Worm (Caenorhabditis elegans): Measurements from ENCODE around the gene ret-1.
"Not testable (repeated sequence)": the region's sequence is repeated elsewhere in the genome, so short reads cannot be mapped to it uniquely, and the experiment has no call there.

Gene ret-1

DNA sequence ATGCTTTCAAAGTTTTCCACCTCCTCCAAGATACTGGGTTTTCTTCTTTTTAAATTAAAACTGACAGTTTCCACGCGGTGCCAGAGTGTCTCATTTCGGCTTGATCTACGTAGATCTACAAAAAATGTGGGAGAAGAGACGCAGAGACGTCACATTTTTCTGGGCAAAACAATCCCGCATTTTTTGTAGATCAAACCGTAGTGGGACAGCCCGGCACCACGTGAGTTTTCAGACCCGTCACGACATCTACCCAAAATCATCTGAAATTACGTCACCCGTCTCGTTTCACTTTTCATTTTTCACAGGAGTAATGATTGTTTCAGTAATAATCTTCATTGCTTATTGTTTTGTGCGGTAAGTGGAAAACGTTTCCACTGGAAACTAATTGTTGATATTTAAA is 18.8 kb downstream of the ret-1 start:
- TF ChIP-seq scrt-1 (GFP tag; IDR thresholded peaks at IDR 0.05), result no peak
- no peak for TF ChIP-seq flt-1 (GFP tag; IDR thresholded peaks at IDR 0.05)
- no peak for TF ChIP-seq F13C5.2 (tag; optimal IDR thresholded peaks at IDR 0.05)
- no peak for TF ChIP-seq ceh-36 (tag; optimal IDR thresholded peaks at IDR 0.05)
- TF ChIP-seq tbx-37 (GFP tag; conservative IDR thresholded peaks at IDR 0.05), result no peak
- TF ChIP-seq hnd-1 (tag; optimal IDR thresholded peaks at IDR 0.05), result no peak
- TF ChIP-seq B0310.2 (tag; optimal IDR thresholded peaks at IDR 0.05), result no peak
- TF ChIP-seq hmbx-1 (tag; optimal IDR thresholded peaks at IDR 0.05), result no peak
- TF ChIP-seq ama-1 (optimal IDR thresholded peaks at IDR 0.05), result no peak
- TF ChIP-seq tbx-11 (GFP tag; IDR thresholded peaks at IDR 0.05), result no peak
- TF ChIP-seq ets-7 (tag; optimal IDR thresholded peaks at IDR 0.05), result no peak

DNA sequence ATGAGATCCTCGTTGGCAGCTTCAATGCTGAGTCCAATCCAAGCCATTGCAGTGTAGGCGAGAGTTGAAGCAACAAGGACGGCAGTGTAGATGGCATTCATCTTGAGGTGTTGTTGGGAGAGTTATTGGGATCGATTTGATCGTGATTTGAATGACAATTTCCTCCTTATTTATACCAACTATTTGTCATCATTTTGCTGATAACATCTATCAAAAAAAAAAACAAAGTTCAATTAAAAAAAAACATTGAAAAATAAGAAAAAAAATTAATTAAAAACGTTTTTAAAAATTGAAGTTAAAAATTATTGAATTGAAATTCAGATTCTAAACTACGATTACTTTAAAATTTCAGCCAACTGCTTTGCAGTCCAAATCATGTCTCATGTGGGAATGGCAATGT is 20.3 kb downstream of the ret-1 start, which contains the start of gene nspa-8:
Gene nspa-8 (minus strand): TSS at position 101 of the 400 bp plus-strand sequence.
- not testable (repeated sequence) for TF ChIP-seq sea-1 (GFP tag; conservative IDR thresholded peaks at IDR 0.05); ets-7 (tag; optimal IDR thresholded peaks at IDR 0.05); hmbx-1 (tag; optimal IDR thresholded peaks at IDR 0.05)

DNA sequence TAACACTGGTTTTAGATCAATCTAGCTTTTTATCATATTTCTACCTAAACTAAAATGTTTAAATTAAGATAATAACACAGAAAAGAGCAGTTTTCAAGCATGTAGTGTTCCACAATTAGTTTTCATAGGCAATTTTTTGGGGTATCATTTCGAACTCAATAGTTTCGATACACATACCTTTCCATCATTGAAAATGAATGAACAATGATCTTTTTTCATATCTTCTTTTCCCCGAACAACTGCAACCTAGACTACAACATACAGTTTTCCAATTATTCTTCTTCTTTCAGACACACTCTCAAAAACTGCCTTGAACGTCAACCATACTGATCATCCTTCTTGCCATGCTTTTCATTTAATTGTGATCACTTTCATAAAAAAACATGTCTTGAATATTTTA is 23.1 kb downstream of the ret-1 start, which contains the start of gene W06A7.4:
Gene W06A7.4 (plus strand): TSS at position 301 of the 400 bp plus-strand sequence.
- TF ChIP-seq ceh-36 (tag; optimal IDR thresholded peaks at IDR 0.05), result no peak
- no peak for TF ChIP-seq hmg-4 (GFP tag; optimal IDR thresholded peaks at IDR 0.05)
- no peak for TF ChIP-seq tbx-37 (GFP tag; conservative IDR thresholded peaks at IDR 0.05)

DNA sequence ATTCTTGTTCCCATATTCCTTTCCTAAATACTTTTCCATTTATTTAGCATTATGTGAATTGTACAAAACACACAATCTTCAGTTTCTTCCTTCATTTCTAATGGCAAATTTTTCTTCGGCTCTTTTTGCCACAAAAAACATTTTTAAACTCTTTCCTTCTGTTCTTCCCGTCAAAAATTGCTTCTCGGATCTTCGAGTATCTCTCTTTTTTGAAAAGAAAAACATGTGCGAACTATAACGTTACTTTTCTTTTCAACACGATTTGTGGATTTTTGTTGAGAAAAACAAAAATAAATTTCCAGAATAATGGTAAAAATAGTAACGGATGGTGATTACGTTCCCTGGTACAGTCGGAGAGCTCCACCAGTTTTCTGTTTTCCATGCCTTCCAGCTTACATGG is 25.7 kb downstream of the ret-1 start, which contains the start of gene W06A7.2:
Gene W06A7.2 (plus strand): TSS at position 301 of the 400 bp plus-strand sequence.
- TF ChIP-seq B0310.2 (tag; optimal IDR thresholded peaks at IDR 0.05) (no peak), scrt-1 (GFP tag; IDR thresholded peaks at IDR 0.05) (no peak), pes-1 (GFP tag; IDR thresholded peaks at IDR 0.05) (no peak), ceh-36 (tag; optimal IDR thresholded peaks at IDR 0.05) (no peak), sea-1 (GFP tag; conservative IDR thresholded peaks at IDR 0.05) (no peak), ceh-13 (GFP tag; optimal IDR thresholded peaks at IDR 0.05) (no peak), tbx-37 (GFP tag; conservative IDR thresholded peaks at IDR 0.05) (no peak), hnd-1 (tag; optimal IDR thresholded peaks at IDR 0.05) (no peak)

DNA sequence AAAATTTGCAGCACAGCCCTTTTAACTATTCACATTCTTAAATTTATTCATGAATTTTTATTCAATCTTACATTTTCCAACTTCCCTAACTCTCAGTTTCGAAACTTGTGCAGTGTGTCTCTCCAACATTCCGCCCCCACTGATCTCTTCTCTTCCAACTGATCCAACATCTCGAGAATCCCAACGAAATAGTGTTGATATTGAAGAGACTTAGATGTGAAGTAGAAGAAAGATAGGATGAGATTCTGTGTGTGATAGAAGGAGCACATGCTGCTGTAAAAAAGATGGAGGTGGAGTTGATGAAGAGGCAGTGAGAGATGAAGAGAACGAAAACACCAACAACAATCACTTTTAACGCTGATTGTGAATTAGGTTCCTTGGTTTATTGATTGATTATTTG is 26.9 kb downstream of the ret-1 start:
- TF ChIP-seq scrt-1 (GFP tag; IDR thresholded peaks at IDR 0.05), result no peak
- TF ChIP-seq hmbx-1 (tag; optimal IDR thresholded peaks at IDR 0.05), result no peak
- no peak for TF ChIP-seq sea-1 (GFP tag; conservative IDR thresholded peaks at IDR 0.05)
- no peak for TF ChIP-seq pes-1 (GFP tag; IDR thresholded peaks at IDR 0.05)
- TF ChIP-seq ets-7 (tag; optimal IDR thresholded peaks at IDR 0.05), result no peak
- no peak for TF ChIP-seq B0310.2 (tag; optimal IDR thresholded peaks at IDR 0.05)
- TF ChIP-seq hnd-1 (tag; optimal IDR thresholded peaks at IDR 0.05), result no peak
- TF ChIP-seq hmg-4 (GFP tag; optimal IDR thresholded peaks at IDR 0.05), result no peak
- no peak for TF ChIP-seq ceh-36 (tag; optimal IDR thresholded peaks at IDR 0.05)
- no peak for TF ChIP-seq tra-4 (tag; optimal IDR thresholded peaks at IDR 0.05)

DNA sequence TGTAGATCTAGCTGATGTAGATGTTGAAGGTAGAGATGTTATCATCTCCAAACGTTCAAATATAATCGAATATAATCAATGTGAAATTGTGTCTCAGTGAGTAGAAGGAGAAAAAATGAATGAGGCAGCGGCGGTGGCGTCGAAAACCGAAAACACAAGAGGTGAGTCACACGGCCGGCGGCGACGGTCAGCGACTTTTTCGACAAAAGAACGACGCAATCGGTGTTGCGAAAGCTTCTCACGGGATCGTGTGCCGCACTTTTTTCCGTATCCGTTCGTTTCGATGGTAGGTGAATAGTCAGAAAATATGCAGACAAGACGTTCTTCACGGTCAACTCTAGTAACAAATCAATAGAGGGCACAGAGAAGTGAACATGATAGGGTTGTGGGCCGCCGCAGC is 31.7 kb downstream of the ret-1 start, which contains the start of gene rin-1:
Gene rin-1 (minus strand): TSS at position 101 of the 400 bp plus-strand sequence.
- no peak for TF ChIP-seq flt-1 (GFP tag; IDR thresholded peaks at IDR 0.05)
- no peak for TF ChIP-seq ceh-13 (GFP tag; optimal IDR thresholded peaks at IDR 0.05)
- TF ChIP-seq scrt-1 (GFP tag; IDR thresholded peaks at IDR 0.05), result no peak
- TF ChIP-seq ceh-36 (tag; optimal IDR thresholded peaks at IDR 0.05), result no peak
- TF ChIP-seq sea-1 (GFP tag; conservative IDR thresholded peaks at IDR 0.05), result no peak
- TF ChIP-seq aly-1 (tag; optimal IDR thresholded peaks at IDR 0.05), result no peak
- no peak for TF ChIP-seq F13C5.2 (tag; optimal IDR thresholded peaks at IDR 0.05)
- no peak for TF ChIP-seq pes-1 (GFP tag; IDR thresholded peaks at IDR 0.05)
- no peak for TF ChIP-seq ets-7 (tag; optimal IDR thresholded peaks at IDR 0.05)
- TF ChIP-seq hmbx-1 (tag; optimal IDR thresholded peaks at IDR 0.05), result no peak
- TF ChIP-seq tbx-37 (GFP tag; conservative IDR thresholded peaks at IDR 0.05), result no peak
- TF ChIP-seq tbx-11 (GFP tag; IDR thresholded peaks at IDR 0.05), result no peak
- no peak for TF ChIP-seq tra-4 (tag; optimal IDR thresholded peaks at IDR 0.05)
- no peak for TF ChIP-seq ama-1 (optimal IDR thresholded peaks at IDR 0.05)

DNA sequence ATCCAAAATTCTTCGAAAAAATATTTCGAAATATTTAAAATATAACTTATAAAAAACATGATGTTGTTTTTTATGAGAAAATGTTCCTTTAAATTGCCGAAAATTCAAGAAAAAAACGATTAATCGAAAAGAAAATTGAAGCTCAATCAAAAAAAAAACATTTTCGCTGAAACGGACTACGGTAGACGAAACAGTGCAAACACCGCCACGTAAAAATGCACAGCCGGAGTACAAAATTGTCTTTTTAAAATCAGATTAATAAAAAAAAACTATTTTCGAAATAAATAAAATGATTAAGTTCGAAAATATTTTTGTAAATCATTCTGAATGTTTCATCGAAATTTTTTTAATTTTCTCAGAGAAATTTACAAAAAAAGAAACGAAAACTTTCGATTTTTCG is 33.6 kb downstream of the ret-1 start:
- TF ChIP-seq tra-4 (tag; optimal IDR thresholded peaks at IDR 0.05) (no peak), hmg-4 (GFP tag; optimal IDR thresholded peaks at IDR 0.05) (no peak), ceh-13 (GFP tag; optimal IDR thresholded peaks at IDR 0.05) (no peak), aly-1 (tag; optimal IDR thresholded peaks at IDR 0.05) (no peak), ceh-36 (tag; optimal IDR thresholded peaks at IDR 0.05) (no peak), B0310.2 (tag; optimal IDR thresholded peaks at IDR 0.05) (no peak), tbx-37 (GFP tag; conservative IDR thresholded peaks at IDR 0.05) (no peak), hnd-1 (tag; optimal IDR thresholded peaks at IDR 0.05) (no peak), hmbx-1 (tag; optimal IDR thresholded peaks at IDR 0.05) (no peak), flt-1 (GFP tag; IDR thresholded peaks at IDR 0.05) (no peak), sea-1 (GFP tag; conservative IDR thresholded peaks at IDR 0.05) (no peak), pes-1 (GFP tag; IDR thresholded peaks at IDR 0.05) (no peak), ama-1 (optimal IDR thresholded peaks at IDR 0.05) (no peak), F13C5.2 (tag; optimal IDR thresholded peaks at IDR 0.05) (no peak)

DNA sequence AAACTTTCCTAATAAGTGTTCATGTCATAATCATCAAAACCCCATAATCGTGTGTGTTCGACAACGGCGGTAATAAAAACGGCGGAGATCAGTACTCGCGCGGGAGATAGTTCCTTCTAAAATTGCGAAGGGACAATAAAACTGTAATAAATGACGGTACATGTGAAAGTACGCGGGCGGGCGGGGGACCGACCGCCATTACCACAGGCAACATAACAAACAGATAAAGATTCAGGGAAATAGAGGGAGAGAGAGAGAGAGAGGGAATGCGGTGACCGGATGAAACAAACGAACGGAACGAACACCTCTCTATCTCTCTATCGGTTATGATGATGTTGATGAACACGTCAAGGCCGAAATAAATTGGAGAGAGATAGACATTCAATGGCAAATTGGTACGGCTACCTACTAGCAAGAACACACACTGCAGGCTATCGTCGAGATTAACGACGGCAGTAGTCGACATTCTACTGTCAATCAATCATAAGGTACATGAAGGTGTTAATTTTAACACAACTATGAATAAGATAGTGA is 40.9 kb downstream of the ret-1 start:
- TF ChIP-seq tbx-11 (GFP tag; IDR thresholded peaks at IDR 0.05) (no peak), sea-1 (GFP tag; conservative IDR thresholded peaks at IDR 0.05) (no peak), ama-1 (optimal IDR thresholded peaks at IDR 0.05) (no peak), ets-7 (tag; optimal IDR thresholded peaks at IDR 0.05) (no peak), pes-1 (GFP tag; IDR thresholded peaks at IDR 0.05) (no peak), hmbx-1 (tag; optimal IDR thresholded peaks at IDR 0.05) (no peak), B0310.2 (tag; optimal IDR thresholded peaks at IDR 0.05) (no peak), ceh-36 (tag; optimal IDR thresholded peaks at IDR 0.05) (no peak), aly-1 (tag; optimal IDR thresholded peaks at IDR 0.05) (no peak), tbx-37 (GFP tag; conservative IDR thresholded peaks at IDR 0.05) (no peak), hmg-4 (GFP tag; optimal IDR thresholded peaks at IDR 0.05) (no peak), F13C5.2 (tag; optimal IDR thresholded peaks at IDR 0.05) (no peak), flt-1 (GFP tag; IDR thresholded peaks at IDR 0.05) (no peak), hnd-1 (tag; optimal IDR thresholded peaks at IDR 0.05) (no peak), scrt-1 (GFP tag; IDR thresholded peaks at IDR 0.05) (no peak)
